Fruit fly (Drosophila melanogaster) S2 (cell line): ENCODE data around the gene Smr.

ENCODE experiments used
- CG8478 ChIP-seq: fragments of >200 bp; optimal IDR thresholded peaks from 2 replicates; lab custom pipeline; 2018
- CTCF ChIP-seq, 2 experiments: fragments of >200 bp; optimal IDR thresholded peaks; 2 replicates each; lab custom pipeline; 2018

DNA sequence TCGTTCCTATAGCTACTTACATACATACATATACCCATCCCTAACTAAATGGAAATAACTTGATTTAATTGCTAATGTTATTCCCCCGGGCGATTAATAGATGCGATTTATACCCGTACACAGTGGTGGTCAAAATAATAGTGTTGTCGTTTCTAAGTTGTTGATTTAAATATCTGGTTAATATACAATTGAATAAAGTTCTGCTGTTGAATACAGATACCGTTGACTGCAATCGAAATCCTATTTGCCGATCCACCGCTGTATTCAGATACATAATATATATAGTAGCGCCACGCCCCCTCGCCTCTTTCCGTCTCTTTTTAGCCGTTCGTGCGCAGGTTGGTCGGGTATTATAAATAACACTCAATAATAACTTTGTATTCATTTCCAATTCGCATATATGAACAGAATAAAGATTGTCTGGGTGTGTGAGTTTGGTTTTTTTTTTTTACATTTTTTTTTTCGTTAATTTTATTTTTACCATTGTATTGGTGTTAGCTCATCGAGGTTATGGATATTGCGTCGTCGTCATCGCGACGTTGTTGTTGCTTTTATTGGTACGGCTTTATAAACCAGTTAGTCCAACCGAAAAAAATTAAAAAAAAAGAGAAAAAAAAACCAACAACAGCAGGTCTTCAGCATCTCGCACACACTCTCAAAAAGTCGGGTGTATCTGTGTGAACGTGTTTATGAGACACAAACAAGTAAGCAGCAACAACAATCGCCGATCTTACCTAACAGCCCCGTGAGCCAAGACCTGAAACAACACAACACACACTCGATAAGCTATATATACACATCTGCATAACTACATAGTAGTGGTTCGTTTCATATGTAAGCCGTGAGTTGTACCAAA is 69.9 kb downstream of the Smr start:
- no peak for TF ChIP-seq CG8478 (lab: Kevin White, UChicago)
- TF ChIP-seq CTCF (optimal IDR thresholded peaks at IDR 0.05; lab: Kevin White, UChicago): no peak
